Worm (Caenorhabditis elegans): ENCODE measurements around the gene T10D4.11.

T10D4.11 gene

DNA sequence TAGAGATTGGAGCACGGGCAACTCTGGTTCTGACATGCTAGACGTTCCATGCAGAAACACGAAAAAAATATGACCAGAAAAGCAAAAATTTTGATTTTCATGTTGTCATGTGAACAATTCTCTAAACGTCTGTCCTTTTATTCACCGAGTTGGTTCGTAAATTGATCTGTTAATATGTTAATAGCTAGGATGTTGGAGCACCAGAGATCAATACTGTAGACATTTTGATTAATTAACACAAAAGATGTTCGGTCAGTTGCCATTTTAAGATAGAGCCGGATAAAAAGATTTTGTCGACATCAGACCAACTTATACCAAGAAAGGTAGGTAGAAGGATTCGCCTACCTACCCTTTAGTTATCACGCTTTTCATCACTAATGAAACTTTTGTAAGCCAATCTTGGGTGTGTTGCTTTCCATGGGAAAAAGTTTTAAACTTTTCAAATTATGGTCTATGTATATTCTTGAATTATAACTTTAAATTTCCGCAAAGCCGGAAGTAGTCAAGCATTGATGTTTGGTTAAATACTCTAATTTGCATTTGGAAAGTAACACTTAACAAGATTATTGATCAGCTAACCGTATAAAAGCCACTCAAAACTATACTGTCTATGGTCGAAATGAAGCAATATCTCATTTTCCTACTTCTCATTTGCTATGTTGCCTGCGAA is at the start of gene T10D4.11, which contains the start of gene T10D4.1:
TSS of gene T10D4.11 (minus strand) at position 101 of the 670 bp plus-strand sequence.
TSS of gene T10D4.1 (plus strand) at position 620 of the 670 bp plus-strand sequence.
- TF ChIP-seq unc-62 (GFP tag; optimal IDR thresholded peaks at IDR 0.05) (no peak), lin-11 (tag; optimal IDR thresholded peaks at IDR 0.05) (no peak), ZK546.5 (tag; optimal IDR thresholded peaks at IDR 0.05) (no peak), elt-3 (tag; optimal IDR thresholded peaks at IDR 0.05) (no peak), ztf-4 (tag; optimal IDR thresholded peaks at IDR 0.05) (no peak), unc-55 (GFP tag; optimal IDR thresholded peaks at IDR 0.05) (no peak), sma-9 (GFP tag; optimal IDR thresholded peaks at IDR 0.05) (no peak), sma-9 (tag; optimal IDR thresholded peaks at IDR 0.05) (no peak), ceh-82 (tag; optimal IDR thresholded peaks at IDR 0.05) (no peak), nhr-11 (tag; optimal IDR thresholded peaks at IDR 0.05) (no peak), nhr-10 (tag; optimal IDR thresholded peaks at IDR 0.05) (no peak), mdl-1 (tag; optimal IDR thresholded peaks at IDR 0.05) (no peak), peb-1 (tag; optimal IDR thresholded peaks at IDR 0.05) (no peak), lin-13 (GFP tag; optimal IDR thresholded peaks at IDR 0.05) (no peak), mbf-1 (tag; optimal IDR thresholded peaks at IDR 0.05) (no peak)

DNA sequence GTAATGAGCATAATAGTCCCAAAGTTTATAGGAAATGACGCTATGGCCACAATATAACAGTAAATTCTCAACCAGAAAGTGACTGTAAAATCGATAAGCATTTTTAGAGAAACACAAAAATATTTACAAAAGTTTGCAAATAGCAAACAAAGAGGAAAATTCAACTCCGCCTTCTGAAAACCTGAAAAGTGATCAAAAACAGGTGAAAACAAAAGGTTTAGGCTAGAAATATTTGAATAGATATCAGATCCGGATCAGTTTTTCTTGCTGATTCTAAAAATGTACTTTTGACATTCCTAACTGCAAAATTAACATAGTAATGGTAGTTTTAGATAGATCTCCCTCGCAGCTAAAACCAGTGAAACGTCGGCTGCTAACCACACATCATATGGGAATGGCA is 49.6 kb upstream of the T10D4.11 start, which contains the start of gene sri-51:
TSS of gene sri-51 (minus strand) at position 101 of the 400 bp plus-strand sequence.
- TF ChIP-seq C34F6.9 (tag; optimal IDR thresholded peaks at IDR 0.05): no peak
- no peak for TF ChIP-seq elt-1 (tag; optimal IDR thresholded peaks at IDR 0.05)
- no peak for TF ChIP-seq lin-11 (tag; optimal IDR thresholded peaks at IDR 0.05)
- no peak for TF ChIP-seq unc-39 (tag; optimal IDR thresholded peaks at IDR 0.05)
- TF ChIP-seq nhr-77 (tag; optimal IDR thresholded peaks at IDR 0.05): no peak
- no peak for TF ChIP-seq lin-39 (tag; optimal IDR thresholded peaks at IDR 0.05)
- TF ChIP-seq nhr-10 (tag; optimal IDR thresholded peaks at IDR 0.05): no peak
- no peak for TF ChIP-seq ZK546.5 (tag; optimal IDR thresholded peaks at IDR 0.05)
- no peak for TF ChIP-seq snpc-4 (tag; optimal IDR thresholded peaks at IDR 0.05)

DNA sequence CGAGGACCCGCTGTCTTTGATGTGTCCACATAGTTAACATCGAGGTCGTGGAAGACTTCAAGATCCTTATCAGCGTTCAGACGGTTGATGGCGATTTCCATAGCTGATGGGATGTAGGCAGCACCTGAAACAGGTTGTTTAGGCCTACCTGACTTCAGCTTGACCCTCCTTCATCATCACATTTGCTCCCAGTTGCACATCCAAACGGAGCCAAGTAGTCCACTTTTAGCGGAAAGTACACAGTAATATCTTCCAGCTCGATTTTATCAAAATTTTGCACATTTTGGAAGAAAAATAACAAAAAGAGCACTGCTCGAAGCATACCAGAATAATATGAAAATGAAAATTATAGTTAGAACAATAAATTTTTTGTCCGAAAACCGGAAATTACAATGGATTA is 47.5 kb upstream of the T10D4.11 start, which contains the start of gene gcy-15:
TSS of gene gcy-15 (minus strand) at position 101 of the 400 bp plus-strand sequence.
- TF ChIP-seq nhr-11 (tag; optimal IDR thresholded peaks at IDR 0.05): no peak
- TF ChIP-seq alr-1 (tag; optimal IDR thresholded peaks at IDR 0.05): no peak
- TF ChIP-seq lin-39 (tag; optimal IDR thresholded peaks at IDR 0.05): no peak
- no peak for TF ChIP-seq lin-13 (GFP tag; optimal IDR thresholded peaks at IDR 0.05)
- no peak for TF ChIP-seq ceh-16 (tag; optimal IDR thresholded peaks at IDR 0.05)
- no peak for TF ChIP-seq fos-1 (tag; optimal IDR thresholded peaks at IDR 0.05)
- no peak for TF ChIP-seq nhr-12 (tag; optimal IDR thresholded peaks at IDR 0.05)
- TF ChIP-seq unc-39 (tag; optimal IDR thresholded peaks at IDR 0.05): no peak
- no peak for TF ChIP-seq nhr-23 (tag; optimal IDR thresholded peaks at IDR 0.05)
- TF ChIP-seq egl-27 (tag; optimal IDR thresholded peaks at IDR 0.05): no peak
- TF ChIP-seq ZK546.5 (tag; optimal IDR thresholded peaks at IDR 0.05): no peak
- TF ChIP-seq lsy-2 (tag; optimal IDR thresholded peaks at IDR 0.05): no peak
- no peak for TF ChIP-seq nhr-129 (tag; optimal IDR thresholded peaks at IDR 0.05)
- no peak for TF ChIP-seq nhr-21 (tag; optimal IDR thresholded peaks at IDR 0.05)
- TF ChIP-seq C34F6.9 (tag; optimal IDR thresholded peaks at IDR 0.05): no peak
- TF ChIP-seq skn-1 (tag; optimal IDR thresholded peaks at IDR 0.05): no peak
- no peak for TF ChIP-seq mbf-1 (tag; optimal IDR thresholded peaks at IDR 0.05)
- no peak for TF ChIP-seq ztf-11 (tag; optimal IDR thresholded peaks at IDR 0.05)

DNA sequence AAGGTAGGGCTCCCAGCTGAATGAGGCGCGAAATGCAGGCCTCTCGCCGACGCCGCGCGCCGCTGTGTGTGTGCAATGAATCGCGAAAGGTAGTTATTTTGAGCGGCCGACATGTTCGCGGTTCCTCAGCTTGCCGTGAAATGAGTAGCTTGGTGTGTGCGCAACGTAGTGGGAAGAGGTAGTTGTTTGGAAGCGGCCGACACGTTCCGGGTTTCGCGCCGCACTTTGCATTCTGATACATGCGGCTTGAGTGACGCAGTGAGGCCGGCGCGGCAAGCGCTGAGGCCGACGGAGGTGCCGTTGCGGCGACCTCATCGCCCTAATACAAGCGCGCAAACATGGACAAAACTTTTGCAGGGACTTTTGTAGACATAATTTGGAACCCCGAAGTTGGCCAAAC is 46.3 kb upstream of the T10D4.11 start:
- TF ChIP-seq Y55F3AM.14 (GFP tag; optimal IDR thresholded peaks at IDR 0.05) (no peak), lin-13 (GFP tag; optimal IDR thresholded peaks at IDR 0.05) (no peak), unc-55 (GFP tag; optimal IDR thresholded peaks at IDR 0.05) (no peak), nhr-11 (tag; optimal IDR thresholded peaks at IDR 0.05) (no peak), lin-39 (tag; optimal IDR thresholded peaks at IDR 0.05) (no peak), mdl-1 (tag; optimal IDR thresholded peaks at IDR 0.05) (no peak), ceh-82 (tag; optimal IDR thresholded peaks at IDR 0.05) (no peak), lin-11 (tag; optimal IDR thresholded peaks at IDR 0.05) (no peak), zag-1 (tag; optimal IDR thresholded peaks at IDR 0.05) (no peak), ama-1 (optimal IDR thresholded peaks at IDR 0.05) (no peak), ZK546.5 (tag; optimal IDR thresholded peaks at IDR 0.05) (no peak), nhr-6 (tag; optimal IDR thresholded peaks at IDR 0.05) (no peak), nhr-12 (tag; optimal IDR thresholded peaks at IDR 0.05) (no peak), nhr-77 (tag; optimal IDR thresholded peaks at IDR 0.05) (no peak), egl-27 (tag; optimal IDR thresholded peaks at IDR 0.05) (no peak), blmp-1 (tag; optimal IDR thresholded peaks at IDR 0.05; ENCODE audit: insufficient read depth) (no peak), elt-1 (tag; optimal IDR thresholded peaks at IDR 0.05) (no peak), nhr-237 (tag; optimal IDR thresholded peaks at IDR 0.05) (no peak)
